Worm (Caenorhabditis elegans) whole organism, mixed stage, embryonic: Measurements from ENCODE around the gene clp-4.
A peak's percentile ranks its signal among the peaks of the same experiment; 100 is the strongest.

Experiments used
- M03D4.4 ChIP-seq: sonication (generic microtip); optimal IDR thresholded peaks from 2 replicates; lab custom pipeline; 2017; ENCODE audit warnings: mild to moderate bottlenecking, missing genetic modification characterization, missing compliant biosample characterization
- bed-3 ChIP-seq: fragments of 200-800 bp; sonication (Bioruptor generic); optimal IDR thresholded peaks from 3 replicates; lab custom pipeline; 2018; ENCODE audit warnings: mild to moderate bottlenecking, missing genetic modification characterization, moderate library complexity, missing compliant biosample characterization
- blmp-1 ChIP-seq: fragments of 150-350 bp; optimal IDR thresholded peaks from 2 replicates; lab custom pipeline; 2014; ENCODE audit warnings: missing biosample characterization, missing genetic modification characterization
- ceh-43 ChIP-seq: fragments of 200-800 bp; sonication (Bioruptor generic); optimal IDR thresholded peaks from 2 replicates; lab custom pipeline; 2018; ENCODE audit warnings: mild to moderate bottlenecking, missing genetic modification characterization, moderate library complexity, missing compliant biosample characterization
- ceh-83 ChIP-seq: fragments of 200-800 bp; sonication (Bioruptor generic); optimal IDR thresholded peaks from 2 replicates; lab custom pipeline; 2018; ENCODE audit warnings: mild to moderate bottlenecking, missing genetic modification characterization, missing compliant biosample characterization
- ces-1 ChIP-seq: fragments of 150-350 bp; optimal IDR thresholded peaks from 2 replicates; lab custom pipeline; 2014; ENCODE audit warnings: missing biosample characterization, missing genetic modification reagents, missing genetic modification characterization
- cnd-1 ChIP-seq: fragments of 200-800 bp; sonication (Bioruptor generic); optimal IDR thresholded peaks from 2 replicates; lab custom pipeline; 2018; ENCODE audit warnings: mild to moderate bottlenecking, missing genetic modification characterization, missing compliant biosample characterization
- drap-1 ChIP-seq: fragments of 200-800 bp; sonication (Bioruptor generic); optimal IDR thresholded peaks from 3 replicates; lab custom pipeline; 2018; ENCODE audit warnings: mild to moderate bottlenecking, missing genetic modification characterization, missing compliant biosample characterization
- elt-3 ChIP-seq: fragments of 150-350 bp; optimal IDR thresholded peaks from 2 replicates; lab custom pipeline; 2014; ENCODE audit warnings: missing biosample characterization, missing genetic modification characterization
- flh-1 ChIP-seq: fragments of 200-800 bp; sonication (Bioruptor generic); optimal IDR thresholded peaks from 2 replicates; lab custom pipeline; 2018; ENCODE audit warnings: mild to moderate bottlenecking, missing genetic modification characterization, moderate library complexity, missing compliant biosample characterization
- ham-2 ChIP-seq: fragments of 200-800 bp; sonication (Bioruptor generic); optimal IDR thresholded peaks from 2 replicates; lab custom pipeline; 2018; ENCODE audit warnings: mild to moderate bottlenecking, missing genetic modification characterization, missing compliant biosample characterization
- hlh-1 ChIP-seq: fragments of 150-350 bp; optimal IDR thresholded peaks from 2 replicates; lab custom pipeline; 2014; ENCODE audit warnings: missing biosample characterization, missing genetic modification reagents, missing genetic modification characterization
- lin-13 ChIP-seq: fragments of 150-350 bp; optimal IDR thresholded peaks from 2 replicates; lab custom pipeline; 2014; ENCODE audit warnings: missing biosample characterization, missing genetic modification characterization
- lsy-2 ChIP-seq: fragments of 150-350 bp; optimal IDR thresholded peaks from 2 replicates; lab custom pipeline; 2014; ENCODE audit warnings: missing biosample characterization, missing genetic modification characterization
- mab-5 ChIP-seq: fragments of 150-350 bp; optimal IDR thresholded peaks from 2 replicates; lab custom pipeline; 2014; ENCODE audit warnings: missing biosample characterization, missing genetic modification characterization
- mep-1 ChIP-seq: fragments of 150-350 bp; optimal IDR thresholded peaks from 2 replicates; lab custom pipeline; 2017; ENCODE audit warnings: missing biosample characterization, missing genetic modification reagents, missing genetic modification characterization, inconsistent platforms
- mls-2 ChIP-seq: sonication (generic microtip); optimal IDR thresholded peaks from 2 replicates; lab custom pipeline; 2016; ENCODE audit warnings: mild to moderate bottlenecking, missing genetic modification characterization, moderate library complexity, missing compliant biosample characterization
- nhr-12 ChIP-seq: fragments of 150-350 bp; optimal IDR thresholded peaks from 2 replicates; lab custom pipeline; 2014; ENCODE audit warnings: missing biosample characterization, missing genetic modification characterization
- nhr-237 ChIP-seq: fragments of 150-350 bp; optimal IDR thresholded peaks from 2 replicates; lab custom pipeline; 2014; ENCODE audit warnings: missing biosample characterization, missing genetic modification characterization
- nhr-76 ChIP-seq: sonication (generic microtip); optimal IDR thresholded peaks from 2 replicates; lab custom pipeline; 2017; ENCODE audit warnings: missing biosample characterization, missing genetic modification characterization
- pha-4 ChIP-seq: fragments of 150-350 bp; optimal IDR thresholded peaks from 2 replicates; lab custom pipeline; 2018; ENCODE audit warnings: missing biosample characterization, missing genetic modification reagents, missing genetic modification characterization
- sem-2 ChIP-seq: fragments of 200-800 bp; sonication (Bioruptor generic); optimal IDR thresholded peaks from 2 replicates; lab custom pipeline; 2018; ENCODE audit warnings: mild to moderate bottlenecking, missing genetic modification characterization, missing compliant biosample characterization
- snpc-4 ChIP-seq: fragments of 150-350 bp; optimal IDR thresholded peaks from 2 replicates; lab custom pipeline; 2014; ENCODE audit warnings: missing biosample characterization, missing genetic modification characterization
- sptf-1 ChIP-seq: sonication (generic microtip); optimal IDR thresholded peaks from 2 replicates; lab custom pipeline; 2017; ENCODE audit warnings: mild to moderate bottlenecking, missing genetic modification characterization, moderate library complexity, missing compliant biosample characterization
- tbx-8 ChIP-seq: fragments of 200-800 bp; sonication (Bioruptor generic); optimal IDR thresholded peaks from 2 replicates; lab custom pipeline; 2018; ENCODE audit warnings: mild to moderate bottlenecking, missing genetic modification characterization, moderate library complexity, missing compliant biosample characterization
- unc-120 ChIP-seq: sonication (generic microtip); optimal IDR thresholded peaks from 2 replicates; lab custom pipeline; 2017; ENCODE audit warnings: missing genetic modification characterization, missing compliant biosample characterization; ENCODE audit not compliant: poor library complexity, severe bottlenecking
- unc-39 ChIP-seq: fragments of 150-350 bp; optimal IDR thresholded peaks from 2 replicates; lab custom pipeline; 2014; ENCODE audit warnings: missing biosample characterization, missing genetic modification characterization
- unc-62 ChIP-seq: fragments of 150-350 bp; optimal IDR thresholded peaks from 2 replicates; lab custom pipeline; 2014; ENCODE audit warnings: missing biosample characterization, missing genetic modification reagents, missing genetic modification characterization
- zip-8 ChIP-seq: fragments of 150-350 bp; optimal IDR thresholded peaks from 2 replicates; lab custom pipeline; 2014; ENCODE audit warnings: missing biosample characterization, missing genetic modification characterization
- ztf-11 ChIP-seq: fragments of 150-350 bp; optimal IDR thresholded peaks from 2 replicates; lab custom pipeline; 2014; ENCODE audit warnings: missing biosample characterization, missing genetic modification characterization

The clp-4 gene

ce11 chrIII:1788033-1788432 is 30.1 kb downstream of the clp-4 start, which contains the start of gene rimb-1:
rimb-1 (plus strand) TSS chrIII:1788333.
- TF ChIP-seq lin-13 (tag; lab: Kevin White, UChicago) = no peak
- TF ChIP-seq hlh-1 = no peak
- no peak for TF ChIP-seq nhr-12 (tag; lab: Kevin White, UChicago)
- TF ChIP-seq pha-4 = no peak
- no peak for TF ChIP-seq flh-1 (GFP tag; lab: Kevin White, UChicago)
- no peak for TF ChIP-seq unc-39 (tag; lab: Kevin White, UChicago)
- TF ChIP-seq M03D4.4 (tag; lab: Kevin White, UChicago) = no peak
- TF ChIP-seq snpc-4 (tag; lab: Kevin White, UChicago) = no peak
- TF ChIP-seq tbx-8 (GFP tag; lab: Kevin White, UChicago) = no peak
- TF ChIP-seq sptf-1 (tag; lab: Kevin White, UChicago) = no peak
- TF ChIP-seq zip-8 (tag; lab: Kevin White, UChicago) = no peak
- no peak for TF ChIP-seq drap-1 (GFP tag; lab: Kevin White, UChicago)
- no peak for TF ChIP-seq mep-1 (tag; lab: Kevin White, UChicago)
- TF ChIP-seq bed-3 (GFP tag; lab: Kevin White, UChicago) = no peak
- no peak for TF ChIP-seq ham-2
- TF ChIP-seq cnd-1 (tag; lab: Kevin White, UChicago) = no peak
- TF ChIP-seq ceh-43 (GFP tag; lab: Kevin White, UChicago) = no peak
- no peak for TF ChIP-seq unc-120 (tag; lab: Kevin White, UChicago)
- TF ChIP-seq nhr-76 (tag; lab: Kevin White, UChicago) = no peak
- TF ChIP-seq, all 35 proteins: peak for 0

ce11 chrIII:1785776-1786175 is 32.3 kb downstream of the clp-4 start:
- TF ChIP-seq ces-1 (GFP tag; lab: Kevin White, UChicago) (peak; percentile 57), flh-1 (GFP tag; lab: Kevin White, UChicago) (no peak), ham-2 (no peak), zip-8 (tag; lab: Kevin White, UChicago) (no peak), blmp-1 (no peak)
- TF ChIP-seq, all 35 proteins: peak for 1

- no peak for TF ChIP-seq ztf-11 (tag; lab: Kevin White, UChicago)
- no peak for TF ChIP-seq unc-39 (tag; lab: Kevin White, UChicago)
- no peak for TF ChIP-seq tbx-8 (GFP tag; lab: Kevin White, UChicago)
- TF ChIP-seq elt-3 (tag; lab: Kevin White, UChicago) = no peak
- TF ChIP-seq hlh-1 = no peak
- no peak for TF ChIP-seq lsy-2 (tag; lab: Kevin White, UChicago)
- TF ChIP-seq unc-120 (tag; lab: Kevin White, UChicago) = no peak
- no peak for TF ChIP-seq sem-2 (GFP tag; lab: Kevin White, UChicago)
Measured at ce11 chrIII:1777969-1778368, 40.2 kb downstream of the clp-4 start, which contains the start of gene Y39A3CL.4. Y39A3CL.4 (minus strand) TSS chrIII:1778069.

ce11 chrIII:1777468-1777867 is 40.7 kb downstream of the clp-4 start, which contains the start of gene Y39A3CL.3:
Y39A3CL.3 (plus strand) TSS chrIII:1777802.
- no peak for TF ChIP-seq lin-13 (tag; lab: Kevin White, UChicago)
- TF ChIP-seq ceh-43 (GFP tag; lab: Kevin White, UChicago) = no peak
- TF ChIP-seq flh-1 (GFP tag; lab: Kevin White, UChicago) = no peak
- no peak for TF ChIP-seq mep-1 (tag; lab: Kevin White, UChicago)
- peak; percentile 94 for TF ChIP-seq lsy-2 (tag; lab: Kevin White, UChicago)
- no peak for TF ChIP-seq mab-5
- TF ChIP-seq mls-2 (tag; lab: Kevin White, UChicago) = no peak
- peak; percentile 25 for TF ChIP-seq ces-1 (GFP tag; lab: Kevin White, UChicago)
- no peak for TF ChIP-seq unc-62

ce11 chrIII:1769993-1770392 is 48.1 kb downstream of the clp-4 start, which contains the start of gene tbx-43:
tbx-43 (minus strand) TSS chrIII:1770093.
- TF ChIP-seq nhr-76 (tag; lab: Kevin White, UChicago) = no peak
- no peak for TF ChIP-seq unc-39 (tag; lab: Kevin White, UChicago)
- no peak for TF ChIP-seq ceh-83 (GFP tag; lab: Kevin White, UChicago)
- TF ChIP-seq drap-1 (GFP tag; lab: Kevin White, UChicago) = no peak
- TF ChIP-seq ztf-11 (tag; lab: Kevin White, UChicago) = no peak
- no peak for TF ChIP-seq bed-3 (GFP tag; lab: Kevin White, UChicago)
- TF ChIP-seq nhr-237 (tag; lab: Kevin White, UChicago) = no peak
- TF ChIP-seq lsy-2 (tag; lab: Kevin White, UChicago) = no peak
